Worm (Caenorhabditis elegans): ENCODE data around the gene F25E5.9.

DNA sequence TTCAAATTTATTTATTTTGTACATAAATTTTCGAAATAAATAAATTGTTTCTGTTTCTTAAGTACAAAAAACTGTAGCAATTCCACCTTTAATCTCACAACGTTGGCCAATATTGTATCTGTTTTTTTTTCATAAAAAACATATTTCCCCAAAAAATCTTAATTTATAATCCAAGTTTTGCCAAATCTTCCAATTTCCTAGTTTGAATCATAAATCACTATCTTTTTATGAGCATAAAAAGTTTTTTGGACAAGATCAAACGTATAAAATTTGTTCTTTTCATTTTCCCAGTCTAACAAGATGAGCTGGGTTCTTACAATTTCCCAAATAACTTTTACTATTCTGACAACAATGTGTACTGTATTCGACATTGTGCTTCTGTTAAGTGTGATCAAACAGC, 17.6 kb downstream of the F25E5.9 start, which contains the start of gene srxa-4:
- TF ChIP-seq ces-1 (GFP tag; optimal IDR thresholded peaks at IDR 0.05) (no peak), lsy-2 (tag; optimal IDR thresholded peaks at IDR 0.05) (no peak), nhr-12 (tag; optimal IDR thresholded peaks at IDR 0.05) (no peak), nhr-76 (tag; optimal IDR thresholded peaks at IDR 0.05) (no peak)
